Worm (Caenorhabditis elegans) whole organism, dauer: Measurements from ENCODE around the gene xbx-5.

Experiments
- unc-62 ChIP-seq: sonication (generic microtip); optimal IDR thresholded peaks from 2 replicates; lab custom pipeline; 2017; ENCODE audit warnings: missing biosample characterization, missing genetic modification reagents, missing genetic modification characterization

The xbx-5 gene

DNA sequence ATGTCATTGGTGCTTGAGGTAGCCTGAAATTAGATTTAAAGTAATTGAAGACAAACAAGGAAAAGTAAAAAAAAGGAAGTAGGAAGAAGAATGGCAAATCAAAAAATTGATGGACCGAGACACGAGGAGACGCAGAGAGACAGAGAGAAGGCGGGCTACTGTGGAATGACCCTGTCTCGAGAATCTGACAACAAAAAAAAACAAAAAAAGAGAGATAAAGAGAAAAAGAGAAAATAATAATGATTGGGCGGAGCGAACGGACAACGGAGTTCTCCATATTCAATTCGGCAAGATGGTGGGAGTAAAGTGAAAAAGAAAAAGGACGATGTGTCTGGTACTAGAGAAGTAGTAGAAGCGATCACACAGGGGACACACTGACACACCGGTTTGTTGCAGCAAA, 4.7 kb upstream of the xbx-5 start, which contains the start of gene toh-1:
TSS of gene toh-1 (minus strand) at position 23 of the 400 bp plus-strand sequence.
- no peak for TF ChIP-seq unc-62

DNA sequence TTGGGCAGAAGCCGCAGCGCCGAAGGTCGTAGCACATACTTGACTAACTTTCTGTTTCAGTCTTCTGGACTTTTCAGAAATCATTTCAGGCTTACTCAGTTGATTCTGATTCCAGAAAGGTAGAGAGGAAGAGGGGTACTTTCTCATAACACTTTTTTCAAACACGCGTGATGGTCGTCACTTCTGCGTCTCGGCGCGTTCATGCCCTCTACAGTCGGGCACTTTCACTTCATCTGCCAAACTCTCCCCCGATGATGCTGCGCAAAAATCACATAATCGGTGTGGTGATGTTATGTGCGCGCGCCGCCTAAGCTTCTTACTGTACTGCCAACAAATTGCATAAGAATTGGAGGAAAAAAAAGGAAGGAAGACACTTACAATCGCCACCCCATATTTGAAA, 3.3 kb upstream of the xbx-5 start:
- no peak for TF ChIP-seq unc-62

DNA sequence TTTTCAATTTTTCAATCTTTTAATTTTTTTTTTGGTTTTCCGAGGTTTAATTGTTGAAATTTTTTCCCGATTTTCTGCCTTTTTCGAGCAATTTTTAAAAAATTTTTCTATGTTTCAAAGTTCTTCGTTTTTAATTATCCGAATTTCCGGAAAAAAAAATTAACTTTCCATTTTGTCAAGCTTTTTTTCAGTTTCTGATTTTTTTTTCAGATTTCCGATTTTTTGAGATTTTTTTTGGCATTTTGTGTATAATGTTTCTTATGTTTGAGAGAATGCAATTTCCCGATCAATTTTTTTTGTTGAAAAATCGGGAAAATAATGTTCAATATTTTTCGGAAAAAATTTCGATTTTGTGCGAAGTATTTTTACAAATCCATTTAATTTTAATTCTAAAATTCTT, 2.6 kb upstream of the xbx-5 start:
- no peak for TF ChIP-seq unc-62

DNA sequence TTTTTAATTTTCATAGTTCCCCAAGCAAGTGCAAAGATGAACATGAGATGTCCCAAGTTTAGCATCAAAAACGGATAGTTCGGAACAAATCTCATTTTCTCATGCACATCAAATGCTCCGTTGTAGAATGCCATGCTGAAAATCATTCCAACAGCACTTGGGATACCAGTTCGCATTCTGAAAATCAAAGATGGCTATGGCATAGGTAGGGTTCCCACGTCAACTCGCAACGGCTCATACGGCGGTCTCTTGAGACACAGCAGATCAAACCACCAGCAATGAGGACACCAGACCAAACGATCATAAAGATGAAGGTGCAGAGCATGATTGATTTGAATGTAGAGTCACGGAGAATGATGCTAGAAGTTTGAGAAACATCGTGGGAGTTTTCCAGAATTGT, 1.2 kb downstream of the xbx-5 start:
- TF ChIP-seq unc-62, result no peak

DNA sequence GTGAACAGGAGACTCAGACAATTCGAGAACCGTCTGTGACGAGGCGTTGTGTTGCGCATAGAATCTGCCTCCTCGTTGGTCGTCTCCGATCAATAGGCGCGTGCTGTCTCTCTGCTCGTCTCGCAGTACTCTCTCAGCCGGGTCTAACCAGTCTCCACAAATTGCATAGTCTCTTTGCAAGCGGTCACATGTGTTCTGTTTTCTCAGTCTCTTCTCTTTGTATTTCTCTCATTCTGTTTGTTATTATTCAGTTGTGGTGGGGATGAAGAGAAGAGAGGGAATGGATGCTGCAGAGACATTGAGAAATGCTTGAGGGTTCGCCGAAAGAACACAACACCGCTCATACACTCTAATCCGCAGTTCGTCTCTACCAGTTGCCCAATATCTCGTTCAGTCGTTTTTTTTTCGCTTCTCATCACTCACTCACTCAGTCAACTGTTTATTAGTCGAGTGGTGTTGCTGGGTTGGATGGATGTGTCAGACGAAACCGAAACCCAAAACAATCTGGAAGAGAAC, 2.8 kb downstream of the xbx-5 start:
- TF ChIP-seq unc-62, result peak; percentile 49

- TF ChIP-seq unc-62, result no peak
These were observed 3.4 kb downstream of the xbx-5 start for ce11 chrIII:3800934-3801252.

DNA sequence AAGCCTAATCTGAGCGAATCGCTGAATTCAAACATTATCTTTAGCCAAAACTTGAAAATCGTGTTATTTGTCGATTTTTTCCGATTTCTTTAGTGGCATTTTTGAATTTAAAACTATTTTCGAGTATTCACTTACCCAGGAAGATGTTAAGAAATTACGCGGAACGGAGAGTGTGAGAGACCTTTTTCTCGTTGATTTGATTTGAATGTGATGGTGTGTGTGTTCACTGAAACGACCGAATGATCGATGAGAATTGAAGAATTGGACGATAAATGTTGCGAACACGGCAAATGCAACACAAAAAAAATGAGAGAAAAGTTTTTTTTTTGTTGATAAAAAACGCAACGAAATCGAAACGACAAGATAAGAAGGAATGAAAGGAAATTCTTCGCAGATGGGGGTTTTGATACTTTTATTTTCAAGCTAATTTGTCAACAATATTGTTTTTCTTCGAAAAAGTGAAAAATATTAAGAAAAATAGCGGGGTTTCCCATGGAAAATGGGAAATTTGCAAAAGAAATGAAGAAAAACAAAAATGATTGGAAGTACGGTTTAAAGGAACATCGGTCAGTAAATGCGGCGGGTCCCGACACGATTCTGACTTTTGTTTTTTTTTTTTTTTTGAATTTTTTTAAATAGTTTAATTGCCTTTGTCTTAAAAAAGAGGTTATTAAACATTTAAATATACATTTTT, 3.9 kb downstream of the xbx-5 start, which contains the start of gene mtm-3:
TSS of gene mtm-3 (minus strand) at position 228 of the 694 bp plus-strand sequence.
- TF ChIP-seq unc-62, result no peak

ce11 chrIII:3799213-3799612, 5.1 kb downstream of the xbx-5 start:
- TF ChIP-seq unc-62, result no peak

ce11 chrIII:3798416-3798815, 5.9 kb downstream of the xbx-5 start:
- no peak for TF ChIP-seq unc-62

- TF ChIP-seq unc-62, result no peak
These were observed 6.9 kb downstream of the xbx-5 start for ce11 chrIII:3797180-3798026.

ce11 chrIII:3795933-3796332, 8.3 kb downstream of the xbx-5 start:
- TF ChIP-seq unc-62, result no peak

DNA sequence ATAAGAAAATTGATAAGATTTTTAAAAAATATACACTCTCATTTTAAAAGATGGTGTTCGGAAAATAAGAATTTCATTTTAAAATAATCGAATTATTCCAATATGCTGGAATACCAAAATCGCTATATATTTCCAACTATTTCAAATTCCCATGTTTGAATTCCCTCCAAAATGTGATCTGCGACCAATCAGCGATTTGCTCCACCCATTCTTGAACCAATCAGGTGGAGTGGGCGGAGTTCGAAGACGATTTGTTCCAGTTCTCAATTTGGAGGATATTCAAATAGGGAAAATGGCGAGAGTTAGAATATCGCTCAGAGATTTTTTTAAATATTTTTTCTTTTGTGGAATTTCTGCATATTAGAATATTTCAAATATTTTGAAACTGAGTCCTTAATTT, 13.4 kb downstream of the xbx-5 start:
- no peak for TF ChIP-seq unc-62

- TF ChIP-seq unc-62, result no peak
These were observed 14.4 kb downstream of the xbx-5 start for ce11 chrIII:3789688-3790371.

ce11 chrIII:3786427-3786935, 17.8 kb downstream of the xbx-5 start, which contains the start of gene acy-3:
TSS of gene acy-3 (minus strand) at chrIII:3786477.
- no peak for TF ChIP-seq unc-62

DNA sequence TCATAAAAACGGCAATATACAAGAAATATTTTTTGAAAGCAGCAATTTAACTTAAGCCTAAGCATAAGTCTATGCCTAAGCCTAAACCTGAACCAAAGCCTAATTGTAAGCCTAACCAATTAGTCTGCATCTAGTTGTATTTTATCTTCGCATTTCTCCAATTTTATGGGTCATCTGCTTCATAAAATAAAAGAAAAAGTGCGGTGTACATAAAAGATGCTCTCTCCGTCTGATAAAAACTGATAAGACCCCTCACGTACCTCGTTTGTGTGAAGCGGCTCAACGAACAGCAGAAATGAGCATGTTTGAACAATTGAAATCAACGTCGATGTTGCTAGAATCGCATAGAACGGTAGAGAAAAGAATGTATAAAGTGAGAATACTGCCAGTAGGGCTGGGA, 19.2 kb downstream of the xbx-5 start:
- no peak for TF ChIP-seq unc-62

DNA sequence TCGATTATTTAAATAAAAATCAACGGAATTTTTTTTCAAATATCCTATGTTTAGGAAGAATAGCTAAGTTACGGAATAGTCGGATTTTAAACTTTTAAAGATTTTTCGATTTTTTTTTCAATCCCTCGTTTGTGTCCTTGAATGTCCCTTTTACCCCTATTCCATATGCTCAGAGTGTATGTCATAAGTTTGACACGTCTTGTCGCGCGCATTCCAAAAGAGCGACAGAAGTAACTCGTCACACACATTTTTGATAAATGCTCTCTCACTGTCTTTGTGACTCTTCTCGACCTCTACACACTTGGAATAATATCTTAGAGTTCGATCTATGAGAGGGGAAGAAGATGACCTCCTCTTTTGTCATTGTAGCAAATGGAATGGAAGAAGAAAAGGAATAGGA, 20.4 kb downstream of the xbx-5 start:
- no peak for TF ChIP-seq unc-62

- no peak for TF ChIP-seq unc-62
These were observed 21.4 kb downstream of the xbx-5 start for ce11 chrIII:3782853-3783252.
